Worm (Caenorhabditis elegans) whole organism, L4 larva: Measurements from ENCODE around the gene C06A8.8.

Experiments
- D1046.2 ChIP-seq: fragments of 200-800 bp; sonication (Bioruptor generic); IDR thresholded peaks from 2 replicates; pipeline ENCODE4 v1.3.6; 2022; ENCODE audit warnings: missing genetic modification characterization, missing compliant biosample characterization
- F10B5.3 ChIP-seq: sonication (generic microtip); optimal IDR thresholded peaks from 2 replicates; lab custom pipeline; 2016; ENCODE audit warnings: mild to moderate bottlenecking, missing genetic modification characterization, missing compliant biosample characterization
- Y105C5A.15 ChIP-seq: fragments of 200-800 bp; sonication (Bioruptor generic); IDR thresholded peaks from 2 replicates; pipeline ENCODE4 v1.3.6; 2022; ENCODE audit warnings: missing genetic modification characterization, missing compliant biosample characterization
- Y5F2A.4 ChIP-seq: fragments of 200-800 bp; sonication (Bioruptor generic); optimal IDR thresholded peaks from 2 replicates; lab custom pipeline; 2018; ENCODE audit warnings: mild to moderate bottlenecking, missing genetic modification characterization, missing compliant biosample characterization
- Y75B8A.6 ChIP-seq: fragments of 200-800 bp; sonication (Bioruptor generic); IDR thresholded peaks from 2 replicates; pipeline ENCODE4 v1.3.6; 2022; ENCODE audit warnings: missing genetic modification reagents, missing genetic modification characterization, missing compliant biosample characterization
- ceh-20 ChIP-seq: fragments of 200-800 bp; sonication (Bioruptor generic); IDR thresholded peaks from 2 replicates; pipeline ENCODE4 v1.3.6; 2022; ENCODE audit warnings: missing genetic modification reagents, missing genetic modification characterization, missing compliant biosample characterization
- ceh-82 ChIP-seq: sonication (generic microtip); optimal IDR thresholded peaks from 2 replicates; lab custom pipeline; 2017; ENCODE audit warnings: missing biosample characterization, missing genetic modification characterization
- ces-1 ChIP-seq: fragments of 150-350 bp; sonication (generic microtip); optimal IDR thresholded peaks from 4 replicates; lab custom pipeline; 2014; ENCODE audit warnings: missing biosample characterization, missing genetic modification reagents, missing genetic modification characterization
- daf-12 ChIP-seq: fragments of 150-350 bp; optimal IDR thresholded peaks from 2 replicates; lab custom pipeline; 2014; ENCODE audit warnings: missing biosample characterization, missing genetic modification reagents, missing genetic modification characterization
- daf-16 ChIP-seq, 3 experiments: sonication (generic microtip); optimal IDR thresholded peaks; 2 replicates each; lab custom pipeline; 2016 to 2017; ENCODE audit warnings: missing genetic modification characterization in 3 of 3, missing genetic modification reagents in 3 of 3, mild to moderate bottlenecking in 2 of 3, missing compliant biosample characterization in 2 of 3, missing biosample characterization in 1 of 3, moderate library complexity in 1 of 3
- daf-8 ChIP-seq: fragments of 200-800 bp; sonication (Bioruptor generic); IDR thresholded peaks from 2 replicates; pipeline ENCODE4 v1.3.6; 2022; ENCODE audit warnings: missing genetic modification characterization, missing compliant biosample characterization
- dmd-6 ChIP-seq: fragments of 200-800 bp; sonication (Bioruptor generic); IDR thresholded peaks from 2 replicates; pipeline ENCODE4 v1.3.6; 2022; ENCODE audit warnings: missing genetic modification reagents, missing genetic modification characterization, missing compliant biosample characterization
- dmd-8 ChIP-seq: fragments of 200-800 bp; sonication (Bioruptor generic); IDR thresholded peaks from 2 replicates; pipeline ENCODE4 v1.3.6; 2022; ENCODE audit warnings: missing genetic modification characterization, missing compliant biosample characterization
- dmd-9 ChIP-seq: fragments of 200-800 bp; sonication (Bioruptor generic); IDR thresholded peaks from 2 replicates; pipeline ENCODE4 v1.3.6; 2022; ENCODE audit warnings: missing genetic modification reagents, missing genetic modification characterization, missing compliant biosample characterization
- dpl-1 ChIP-seq: fragments of 150-350 bp; optimal IDR thresholded peaks from 2 replicates; lab custom pipeline; 2014; ENCODE audit warnings: missing biosample characterization, missing genetic modification reagents, missing genetic modification characterization
- duxl-1 ChIP-seq: sonication (generic microtip); optimal IDR thresholded peaks from 2 replicates; lab custom pipeline; 2016; ENCODE audit warnings: mild to moderate bottlenecking, missing genetic modification characterization, moderate library complexity, missing compliant biosample characterization; ENCODE audit not compliant: poor library complexity
- dve-1 ChIP-seq: sonication (generic microtip); optimal IDR thresholded peaks from 2 replicates; lab custom pipeline; 2017; ENCODE audit warnings: antibody characterized with exemption, mild to moderate bottlenecking, missing genetic modification characterization, missing compliant biosample characterization; ENCODE audit not compliant: insufficient read depth
- fkh-10 ChIP-seq: fragments of 150-350 bp; optimal IDR thresholded peaks from 2 replicates; lab custom pipeline; 2014; ENCODE audit warnings: missing biosample characterization, missing genetic modification reagents, missing genetic modification characterization
- fos-1 ChIP-seq: fragments of 150-350 bp; optimal IDR thresholded peaks from 2 replicates; lab custom pipeline; 2014; ENCODE audit warnings: missing biosample characterization, missing genetic modification characterization
- hlh-30 ChIP-seq: sonication (generic microtip); optimal IDR thresholded peaks from 2 replicates; lab custom pipeline; 2017; ENCODE audit warnings: antibody characterized with exemption, mild to moderate bottlenecking, missing genetic modification characterization, missing compliant biosample characterization; ENCODE audit not compliant: insufficient read depth
- lin-13 ChIP-seq: fragments of 150-350 bp; optimal IDR thresholded peaks from 2 replicates; lab custom pipeline; 2014; ENCODE audit warnings: missing biosample characterization, missing genetic modification reagents, missing genetic modification characterization
- lin-39 ChIP-seq: fragments of 150-350 bp; optimal IDR thresholded peaks from 2 replicates; lab custom pipeline; 2014; ENCODE audit warnings: missing biosample characterization, missing genetic modification reagents, missing genetic modification characterization
- lsy-2 ChIP-seq, 2 experiments: fragments of 150-350 bp in 1 of 2; sonication (generic microtip) in 1 of 2; optimal IDR thresholded peaks; 2 replicates each; lab custom pipeline; 2014 to 2017; ENCODE audit warnings: missing biosample characterization in 2 of 2, missing genetic modification characterization in 2 of 2
- madf-5 ChIP-seq, 2 experiments: fragments of 200-800 bp; sonication (Bioruptor generic); IDR thresholded peaks; 2 replicates each; pipeline ENCODE4 v1.3.6; 2022; ENCODE audit warnings: missing compliant biosample characterization in 2 of 2, missing genetic modification characterization in 2 of 2
- mes-2 ChIP-seq: sonication (generic microtip); optimal IDR thresholded peaks from 2 replicates; lab custom pipeline; 2016; ENCODE audit warnings: missing genotype, mild to moderate bottlenecking, missing genetic modification characterization, missing compliant biosample characterization; ENCODE audit not compliant: poor library complexity, severe bottlenecking
- mxl-3 ChIP-seq: fragments of 200-800 bp; sonication (Bioruptor generic); optimal IDR thresholded peaks from 2 replicates; lab custom pipeline; 2018; ENCODE audit warnings: mild to moderate bottlenecking, missing genetic modification characterization, missing compliant biosample characterization
- nhr-25 ChIP-seq: sonication (generic microtip); optimal IDR thresholded peaks from 2 replicates; lab custom pipeline; 2017; ENCODE audit warnings: missing genetic modification characterization, mild to moderate bottlenecking, missing compliant biosample characterization, antibody characterized with exemption, moderate library complexity, borderline replicate concordance; ENCODE audit not compliant: insufficient read depth
- pqm-1 ChIP-seq: sonication (generic microtip); optimal IDR thresholded peaks from 2 replicates; lab custom pipeline; 2017; ENCODE audit warnings: missing biosample characterization, missing genetic modification characterization
- spr-3 ChIP-seq: fragments of 200-800 bp; sonication (Bioruptor generic); optimal IDR thresholded peaks from 2 replicates; lab custom pipeline; 2018; ENCODE audit warnings: mild to moderate bottlenecking, missing genetic modification characterization, missing compliant biosample characterization
- tra-1 ChIP-seq: fragments of 200-800 bp; sonication (Bioruptor generic); IDR thresholded peaks from 2 replicates; pipeline ENCODE4 v1.3.6; 2022; ENCODE audit warnings: missing genetic modification reagents, missing genetic modification characterization, missing compliant biosample characterization
- unc-130 ChIP-seq: sonication (generic microtip); optimal IDR thresholded peaks from 2 replicates; lab custom pipeline; 2016; ENCODE audit warnings: missing genetic modification reagents, missing genetic modification characterization, missing compliant biosample characterization
- unc-39 ChIP-seq: sonication (generic microtip); optimal IDR thresholded peaks from 2 replicates; lab custom pipeline; 2017; ENCODE audit warnings: missing biosample characterization, missing genetic modification characterization
- vab-7 ChIP-seq: fragments of 200-800 bp; sonication (Bioruptor generic); IDR thresholded peaks from 2 replicates; pipeline ENCODE4 v1.3.6; 2022; ENCODE audit warnings: missing genetic modification reagents, missing genetic modification characterization, missing compliant biosample characterization
- ztf-7 ChIP-seq: fragments of 150-350 bp; optimal IDR thresholded peaks from 2 replicates; lab custom pipeline; 2014; ENCODE audit warnings: missing biosample characterization, missing genetic modification characterization

Gene C06A8.8

ce11 chrII:7801255-7801654, 29.4 kb upstream of the C06A8.8 start:
- TF ChIP-seq pqm-1 (tag; lab: Kevin White, UChicago): peak; percentile 52
- TF ChIP-seq daf-12 (tag; lab: Kevin White, UChicago): no peak
- no peak for TF ChIP-seq lin-39 (tag; lab: Kevin White, UChicago)
- TF ChIP-seq nhr-25 (tag; lab: Kevin White, UChicago): no peak
- no peak for TF ChIP-seq ceh-20 (GFP tag; lab: Robert Waterston, UW)
- TF ChIP-seq duxl-1 (tag; lab: Kevin White, UChicago): no peak
- TF ChIP-seq vab-7 (GFP tag; lab: Robert Waterston, UW): no peak
- TF ChIP-seq Y5F2A.4 (GFP tag; lab: Kevin White, UChicago): no peak
- no peak for TF ChIP-seq ztf-7
- TF ChIP-seq dmd-6 (GFP tag; lab: Robert Waterston, UW): peak; percentile 25; the same call in 1 of the 2 replicates
- TF ChIP-seq dpl-1 (GFP tag; lab: Kevin White, UChicago): no peak
- no peak for TF ChIP-seq mxl-3
- no peak for TF ChIP-seq daf-8 (GFP tag; lab: Robert Waterston, UW)
- no peak for TF ChIP-seq dmd-8 (GFP tag; lab: Robert Waterston, UW)
- no peak for TF ChIP-seq fos-1

ce11 chrII:7795299-7795698, 23.5 kb upstream of the C06A8.8 start:
- TF ChIP-seq fkh-10 (GFP tag; lab: Kevin White, UChicago) (peak; percentile 10), ces-1 (GFP tag; lab: Kevin White, UChicago) (peak; percentile 40), spr-3 (GFP tag; lab: Kevin White, UChicago) (no peak), Y75B8A.6 (GFP tag; lab: Robert Waterston, UW) (no peak)

ce11 chrII:7794222-7794621, 22.4 kb upstream of the C06A8.8 start, which contains the start of gene glr-4:
Gene glr-4, minus strand, starts transcription at chrII:7794322.
- no peak for TF ChIP-seq D1046.2 (GFP tag; lab: Robert Waterston, UW)
- no peak for TF ChIP-seq unc-39 (tag; lab: Kevin White, UChicago)
- no peak for TF ChIP-seq F10B5.3 (tag; lab: Kevin White, UChicago)
- no peak for TF ChIP-seq hlh-30 (tag; lab: Kevin White, UChicago)

- TF ChIP-seq ceh-82 (tag; lab: Kevin White, UChicago): no peak
- no peak for TF ChIP-seq mes-2 (tag; lab: Kevin White, UChicago)
- no peak for TF ChIP-seq lin-13 (GFP tag; lab: Kevin White, UChicago)
- no peak for TF ChIP-seq daf-16 (GFP tag; optimal IDR thresholded peaks at IDR 0.05; lab: Kevin White, UChicago)
- no peak for TF ChIP-seq daf-16 (tag; optimal IDR thresholded peaks at IDR 0.05; lab: Kevin White, UChicago)
- TF ChIP-seq madf-5 (GFP tag; IDR thresholded peaks at IDR 0.05; lab: Robert Waterston, UW): no peak
- TF ChIP-seq dve-1 (tag; lab: Kevin White, UChicago): no peak
- TF ChIP-seq ceh-20 (GFP tag; lab: Robert Waterston, UW): no peak
- TF ChIP-seq dmd-9 (GFP tag; lab: Robert Waterston, UW): no peak
- no peak for TF ChIP-seq Y105C5A.15
- TF ChIP-seq lsy-2 (tag; optimal IDR thresholded peaks at IDR 0.05; lab: Kevin White, UChicago): no peak
- TF ChIP-seq tra-1 (GFP tag; lab: Robert Waterston, UW): no peak
- no peak for TF ChIP-seq vab-7 (GFP tag; lab: Robert Waterston, UW)
- TF ChIP-seq unc-130 (GFP tag; lab: Kevin White, UChicago): no peak
Measured at ce11 chrII:7792514-7792913, 20.7 kb upstream of the C06A8.8 start.
